Fruit fly (Drosophila melanogaster) whole organism, adult: Measurements from ENCODE around the gene Lcp65Aa.

Experiments used
- CG1620 ChIP-seq: fragments of 200-800 bp; sonication (Bioruptor generic); optimal IDR thresholded peaks from 2 replicates; lab custom pipeline; 2016; ENCODE audit warnings: missing biosample characterization, missing genetic modification characterization
- CG7045 ChIP-seq: fragments of 200-800 bp; sonication (Bioruptor generic); optimal IDR thresholded peaks from 2 replicates; lab custom pipeline; 2017; ENCODE audit warnings: missing biosample characterization, mild to moderate bottlenecking, missing genetic modification characterization
- ovo ChIP-seq: fragments of 200-800 bp; sonication (Bioruptor generic); optimal IDR thresholded peaks from 2 replicates; lab custom pipeline; 2016; ENCODE audit warnings: missing biosample characterization, missing genetic modification characterization

dm6 chr3L:6160514-6160913 lies 9.4 kb downstream of the Lcp65Aa start, which contains the start of gene Cpr65Az:
- TF ChIP-seq CG7045 (GFP tag; lab: Kevin White, UChicago) = no peak
- no peak for TF ChIP-seq ovo (GFP tag; lab: Kevin White, UChicago)
- no peak for TF ChIP-seq CG1620 (GFP tag; lab: Kevin White, UChicago)
